Fruit fly (Drosophila melanogaster): ENCODE results near the gene CG14050.
A peak's percentile ranks its signal among the peaks of the same experiment; 100 is the strongest.

Gene CG14050

dm6 chrX:2301613-2302522, 24.1 kb downstream of the CG14050 start (continued):
- TF ChIP-seq CrebA (GFP tag; optimal IDR thresholded peaks at IDR 0.05; ENCODE audit: borderline replicate concordance) (peak; percentile 30), h (GFP tag; optimal IDR thresholded peaks at IDR 0.05) (peak; percentile 65), fru (GFP tag; optimal IDR thresholded peaks at IDR 0.05) (peak; percentile 79), Hnf4 (GFP tag; optimal IDR thresholded peaks at IDR 0.05) (peak; percentile 24)

- TF ChIP-seq Hr78 (GFP tag; optimal IDR thresholded peaks at IDR 0.05) (no peak), h (GFP tag; optimal IDR thresholded peaks at IDR 0.05) (peak; percentile 40), Hnf4 (GFP tag; optimal IDR thresholded peaks at IDR 0.05) (no peak), sv (GFP tag; optimal IDR thresholded peaks at IDR 0.05) (no peak), dl (GFP tag; optimal IDR thresholded peaks at IDR 0.05; ENCODE audit: insufficient read depth in 1 of 2, partially characterized antibody in 2 of 2) (peak; percentile 90 to 95), Dfd (GFP tag; optimal IDR thresholded peaks at IDR 0.05) (no peak), Mio (GFP tag; optimal IDR thresholded peaks at IDR 0.05) (no peak), psq (GFP tag; optimal IDR thresholded peaks at IDR 0.05) (peak; percentile 54), tai (GFP tag; optimal IDR thresholded peaks at IDR 0.05) (no peak), Rel (GFP tag; optimal IDR thresholded peaks at IDR 0.05) (no peak), Rel (tag; optimal IDR thresholded peaks at IDR 0.05) (no peak), CG32264 (GFP tag; optimal IDR thresholded peaks at IDR 0.05) (no peak), foxo (GFP tag; optimal IDR thresholded peaks at IDR 0.05) (peak in 1 of 2 experiments; percentile 70), Dif (GFP tag; optimal IDR thresholded peaks at IDR 0.05; ENCODE audit: partially characterized antibody) (peak; percentile 95), GATAd (GFP tag; optimal IDR thresholded peaks at IDR 0.05) (no peak), woc (GFP tag; optimal IDR thresholded peaks at IDR 0.05) (no peak), dmrt93B (GFP tag; optimal IDR thresholded peaks at IDR 0.05) (peak; percentile 70), rgr (GFP tag; optimal IDR thresholded peaks at IDR 0.05) (peak; percentile 77), N (GFP tag; optimal IDR thresholded peaks at IDR 0.05) (no peak), br (GFP tag; optimal IDR thresholded peaks at IDR 0.05) (peak; percentile 9), ey (GFP tag; optimal IDR thresholded peaks at IDR 0.05) (peak; percentile 64), CrebA (GFP tag; optimal IDR thresholded peaks at IDR 0.05; ENCODE audit: borderline replicate concordance) (no peak), CG9705 (GFP tag; optimal IDR thresholded peaks at IDR 0.05) (peak; percentile 57), Myc (optimal IDR thresholded peaks at IDR 0.05) (no peak), pan (optimal IDR thresholded peaks at IDR 0.05) (no peak), dsf (GFP tag; optimal IDR thresholded peaks at IDR 0.05; ENCODE audit: borderline replicate concordance) (no peak), Vsx2 (GFP tag; optimal IDR thresholded peaks at IDR 0.05; ENCODE audit: partially characterized antibody) (peak; percentile 83), Hr83 (GFP tag; optimal IDR thresholded peaks at IDR 0.05; ENCODE audit: poor library complexity, severe bottlenecking) (no peak), HLH106 (tag; optimal IDR thresholded peaks at IDR 0.05) (peak; percentile 79), Abd-B (GFP tag; optimal IDR thresholded peaks at IDR 0.05) (no peak), jim (GFP tag; optimal IDR thresholded peaks at IDR 0.05) (no peak), OdsH (GFP tag; optimal IDR thresholded peaks at IDR 0.05) (peak; percentile 69), lola (GFP tag; optimal IDR thresholded peaks at IDR 0.05) (no peak), usp (GFP tag; optimal IDR thresholded peaks at IDR 0.05) (no peak), sage (GFP tag; optimal IDR thresholded peaks at IDR 0.05) (no peak), brk (GFP tag; optimal IDR thresholded peaks at IDR 0.05) (no peak), fru (GFP tag; optimal IDR thresholded peaks at IDR 0.05) (peak; percentile 72), Sp1 (GFP tag; optimal IDR thresholded peaks at IDR 0.05) (peak; percentile 67), Jra (GFP tag; optimal IDR thresholded peaks at IDR 0.05) (no peak)
Measured at dm6 chrX:2301069-2301508, 24.9 kb downstream of the CG14050 start.

All from whole organism, wandering third instar larva.